Worm (Caenorhabditis elegans) whole organism, L3 larva: Measurements from ENCODE around the gene str-20.

Experiments
- aly-2 ChIP-seq: fragments of 150-350 bp; optimal IDR thresholded peaks from 2 replicates; lab custom pipeline; 2014; ENCODE audit warnings: missing biosample characterization, missing genetic modification characterization
- ceh-16 ChIP-seq: sonication (generic microtip); optimal IDR thresholded peaks from 2 replicates; lab custom pipeline; 2017; ENCODE audit warnings: missing biosample characterization, missing genetic modification characterization
- egl-27 ChIP-seq: sonication (generic microtip); optimal IDR thresholded peaks from 4 replicates; lab custom pipeline; 2017; ENCODE audit warnings: missing biosample characterization, missing genetic modification reagents, missing genetic modification characterization
- fkh-10 ChIP-seq: sonication (generic microtip); optimal IDR thresholded peaks from 2 replicates; lab custom pipeline; 2017; ENCODE audit warnings: missing biosample characterization, missing genetic modification reagents, missing genetic modification characterization
- nhr-28 ChIP-seq: fragments of 150-350 bp; optimal IDR thresholded peaks from 2 replicates; lab custom pipeline; 2014; ENCODE audit warnings: missing biosample characterization, missing genetic modification characterization
- nhr-76 ChIP-seq: fragments of 150-350 bp; sonication (generic microtip); optimal IDR thresholded peaks from 5 replicates; lab custom pipeline; 2014; ENCODE audit warnings: missing biosample characterization, missing genetic modification characterization
- pha-4 ChIP-seq: fragments of 150-350 bp; optimal IDR thresholded peaks from 2 replicates; lab custom pipeline; 2014; ENCODE audit warnings: missing biosample characterization, missing genetic modification reagents, missing genetic modification characterization
- snpc-4 ChIP-seq: fragments of 150-350 bp; optimal IDR thresholded peaks from 2 replicates; lab custom pipeline; 2014; ENCODE audit warnings: missing biosample characterization, missing genetic modification characterization
- ztf-11 ChIP-seq: fragments of 150-350 bp; optimal IDR thresholded peaks from 2 replicates; lab custom pipeline; 2014; ENCODE audit warnings: missing biosample characterization, missing genetic modification characterization

ce11 chrV:803472-803871, 47.2 kb downstream of the str-20 start:
- TF ChIP-seq ztf-11 (tag; lab: Kevin White, UChicago) (no peak), pha-4 (tag; lab: Kevin White, UChicago) (no peak), snpc-4 (tag; lab: Kevin White, UChicago) (no peak), fkh-10 (GFP tag; lab: Kevin White, UChicago) (no peak), nhr-76 (no peak), aly-2 (tag; lab: Kevin White, UChicago) (no peak), egl-27 (no peak), nhr-28 (tag; lab: Kevin White, UChicago) (no peak), ceh-16 (tag; lab: Kevin White, UChicago) (no peak)
